Fruit fly (Drosophila melanogaster): ENCODE results near the gene ttk.

ttk gene

dm6 chr3R:31683048-31683857, 30.4 kb upstream of the ttk start:
- no peak for TF ChIP-seq toe (GFP tag; optimal IDR thresholded peaks at IDR 0.05)
- TF ChIP-seq bab1 (GFP tag; optimal IDR thresholded peaks at IDR 0.05), result no peak
- TF ChIP-seq kay (GFP tag; ENCODE audit: borderline replicate concordance), result no peak
- no peak for TF ChIP-seq CG12768 (GFP tag; optimal IDR thresholded peaks at IDR 0.05)

dm6 chr3R:31686692-31687351, 26.8 kb upstream of the ttk start:
- TF ChIP-seq CG11617 (GFP tag; optimal IDR thresholded peaks at IDR 0.05) (no peak), CG33017 (tag; optimal IDR thresholded peaks at IDR 0.05) (no peak), CG14711 (tag; optimal IDR thresholded peaks at IDR 0.05) (no peak), CG1620 (GFP tag; optimal IDR thresholded peaks at IDR 0.05) (no peak), CG7045 (GFP tag; optimal IDR thresholded peaks at IDR 0.05) (no peak), Crg-1 (GFP tag; optimal IDR thresholded peaks at IDR 0.05) (no peak), kay (GFP tag; ENCODE audit: borderline replicate concordance) (no peak), tj (GFP tag; optimal IDR thresholded peaks at IDR 0.05) (no peak), bab1 (GFP tag; optimal IDR thresholded peaks at IDR 0.05) (no peak), toe (GFP tag; optimal IDR thresholded peaks at IDR 0.05) (no peak), Clk (GFP tag; optimal IDR thresholded peaks at IDR 0.05) (no peak), CG12768 (GFP tag; optimal IDR thresholded peaks at IDR 0.05) (no peak), CG7101 (tag; optimal IDR thresholded peaks at IDR 0.05) (no peak), CG5204 (GFP tag; optimal IDR thresholded peaks at IDR 0.05) (no peak), cic (GFP tag; optimal IDR thresholded peaks at IDR 0.05) (no peak)

- TF ChIP-seq CG33017 (tag; optimal IDR thresholded peaks at IDR 0.05) (no peak), Hr96 (GFP tag; optimal IDR thresholded peaks at IDR 0.05) (no peak), CG1620 (GFP tag; optimal IDR thresholded peaks at IDR 0.05) (no peak), bab1 (GFP tag; optimal IDR thresholded peaks at IDR 0.05) (no peak), CG12768 (GFP tag; optimal IDR thresholded peaks at IDR 0.05) (no peak), cic (GFP tag; optimal IDR thresholded peaks at IDR 0.05) (no peak), tj (GFP tag; optimal IDR thresholded peaks at IDR 0.05) (no peak), CG7101 (tag; optimal IDR thresholded peaks at IDR 0.05) (no peak)
Observed at dm6 chr3R:31687782-31688181, 25.9 kb upstream of the ttk start.

dm6 chr3R:31688671-31689642, 24.7 kb upstream of the ttk start:
- TF ChIP-seq pad (GFP tag; optimal IDR thresholded peaks at IDR 0.05) (peak; percentile 85), Mnt (GFP tag; optimal IDR thresholded peaks at IDR 0.05) (no peak), Hr96 (GFP tag; optimal IDR thresholded peaks at IDR 0.05) (no peak), CG33017 (tag; optimal IDR thresholded peaks at IDR 0.05) (no peak), tj (GFP tag; optimal IDR thresholded peaks at IDR 0.05) (peak; percentile 40), CG5204 (GFP tag; optimal IDR thresholded peaks at IDR 0.05) (no peak), CG11617 (GFP tag; optimal IDR thresholded peaks at IDR 0.05) (no peak), CG7101 (tag; optimal IDR thresholded peaks at IDR 0.05) (no peak), CG14711 (tag; optimal IDR thresholded peaks at IDR 0.05) (no peak), toe (GFP tag; optimal IDR thresholded peaks at IDR 0.05) (no peak), ovo (GFP tag; optimal IDR thresholded peaks at IDR 0.05) (no peak), CG1620 (GFP tag; optimal IDR thresholded peaks at IDR 0.05) (no peak), kay (GFP tag; ENCODE audit: borderline replicate concordance) (peak; percentile 52), bab1 (GFP tag; optimal IDR thresholded peaks at IDR 0.05) (no peak), cic (GFP tag; optimal IDR thresholded peaks at IDR 0.05) (no peak), Clk (GFP tag; optimal IDR thresholded peaks at IDR 0.05) (no peak), CG12768 (GFP tag; optimal IDR thresholded peaks at IDR 0.05) (no peak), Crg-1 (GFP tag; optimal IDR thresholded peaks at IDR 0.05) (no peak), cnc (optimal IDR thresholded peaks at IDR 0.05) (no peak), CG7045 (GFP tag; optimal IDR thresholded peaks at IDR 0.05) (no peak)

dm6 chr3R:31689727-31690126, 23.9 kb upstream of the ttk start:
- TF ChIP-seq Mnt (GFP tag; optimal IDR thresholded peaks at IDR 0.05) (no peak), CG14711 (tag; optimal IDR thresholded peaks at IDR 0.05) (no peak), tj (GFP tag; optimal IDR thresholded peaks at IDR 0.05) (no peak), CG7045 (GFP tag; optimal IDR thresholded peaks at IDR 0.05) (no peak), Clk (GFP tag; optimal IDR thresholded peaks at IDR 0.05) (no peak), CG1620 (GFP tag; optimal IDR thresholded peaks at IDR 0.05) (no peak), CG5204 (GFP tag; optimal IDR thresholded peaks at IDR 0.05) (no peak), ovo (GFP tag; optimal IDR thresholded peaks at IDR 0.05) (no peak), toe (GFP tag; optimal IDR thresholded peaks at IDR 0.05) (no peak)

- no peak for TF ChIP-seq CG12768 (GFP tag; optimal IDR thresholded peaks at IDR 0.05)
- TF ChIP-seq Clk (GFP tag; optimal IDR thresholded peaks at IDR 0.05), result no peak
- TF ChIP-seq CG1620 (GFP tag; optimal IDR thresholded peaks at IDR 0.05), result no peak
- TF ChIP-seq CG5204 (GFP tag; optimal IDR thresholded peaks at IDR 0.05), result no peak
- TF ChIP-seq Hr96 (GFP tag; optimal IDR thresholded peaks at IDR 0.05), result no peak
Observed at dm6 chr3R:31690439-31690838, 23.2 kb upstream of the ttk start.
